Fruit fly (Drosophila melanogaster): ENCODE results near the gene CG14391.

Gene CG14391

DNA sequence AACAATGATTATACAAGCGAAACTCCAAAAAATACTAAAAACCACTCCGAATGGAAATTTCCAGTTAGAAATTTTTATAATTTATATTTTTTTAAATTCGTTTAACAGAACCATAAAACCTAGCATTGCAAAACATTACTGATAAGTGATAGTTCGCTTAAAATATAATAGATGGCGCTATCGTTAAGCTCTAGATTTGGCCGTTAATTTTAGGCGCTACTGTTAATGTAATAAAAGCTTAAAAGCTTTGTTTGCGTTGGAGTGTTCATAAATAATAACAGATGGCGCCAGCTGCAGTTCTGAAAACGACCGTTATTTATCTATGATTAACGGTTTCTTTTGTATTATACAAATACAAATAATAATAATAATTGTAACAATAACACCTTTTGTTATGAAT is 29.1 kb upstream of the CG14391 start (continued):
- no peak for TF ChIP-seq gro (GFP tag; optimal IDR thresholded peaks at IDR 0.05)
- TF ChIP-seq ase (GFP tag; IDR thresholded peaks at IDR 0.05), result no peak
- no peak for TF ChIP-seq ssp (GFP tag; IDR thresholded peaks at IDR 0.05)
- TF ChIP-seq Nf-YA (GFP tag; IDR thresholded peaks at IDR 0.05), result no peak
- TF ChIP-seq Bgb (GFP tag; IDR thresholded peaks at IDR 0.05; ENCODE audit: partially characterized antibody), result no peak
- no peak for TF ChIP-seq CG4404 (GFP tag; IDR thresholded peaks at IDR 0.05)
- TF ChIP-seq Aef1 (GFP tag; IDR thresholded peaks at IDR 0.05), result no peak
- no peak for TF ChIP-seq lola (GFP tag; optimal IDR thresholded peaks at IDR 0.05)
- TF ChIP-seq sna (GFP tag; IDR thresholded peaks at IDR 0.05; ENCODE audit: partially characterized antibody), result no peak
- TF ChIP-seq CG9817 (tag; optimal IDR thresholded peaks at IDR 0.05), result no peak
- no peak for TF ChIP-seq zen2 (GFP tag; IDR thresholded peaks at IDR 0.05; ENCODE audit: partially characterized antibody)
- TF ChIP-seq CG17361 (GFP tag; IDR thresholded peaks at IDR 0.05), result 0 out of 3 replicates have a peak, but pooled peaks have one; percentile 25
- TF ChIP-seq da (GFP tag; optimal IDR thresholded peaks at IDR 0.05), result no peak
- TF ChIP-seq bsh (GFP tag; optimal IDR thresholded peaks at IDR 0.05), result no peak
- TF ChIP-seq CG1602 (GFP tag; optimal IDR thresholded peaks at IDR 0.05), result no peak
- TF ChIP-seq ttk (GFP tag; IDR thresholded peaks at IDR 0.05), result no peak
- TF ChIP-seq usp (GFP tag; optimal IDR thresholded peaks at IDR 0.05), result no peak
- TF ChIP-seq CG7745 (tag; optimal IDR thresholded peaks at IDR 0.05), result no peak
- TF ChIP-seq amos (GFP tag; IDR thresholded peaks at IDR 0.05; ENCODE audit: partially characterized antibody), result no peak
- TF ChIP-seq gt (GFP tag; IDR thresholded peaks at IDR 0.05), result no peak
- TF ChIP-seq CoRest (tag; optimal IDR thresholded peaks at IDR 0.05), result peak; percentile 19
- no peak for TF ChIP-seq CG42726 (GFP tag; IDR thresholded peaks at IDR 0.05; ENCODE audit: partially characterized antibody)
- no peak for TF ChIP-seq tll (GFP tag; optimal IDR thresholded peaks at IDR 0.05)
- TF ChIP-seq sqz (GFP tag; optimal IDR thresholded peaks at IDR 0.05), result no peak
- TF ChIP-seq lov (optimal IDR thresholded peaks at IDR 0.05), result no peak
- TF ChIP-seq lov (GFP tag; IDR thresholded peaks at IDR 0.05), result no peak
- TF ChIP-seq CG12071 (GFP tag; optimal IDR thresholded peaks at IDR 0.05), result no peak
- TF ChIP-seq h (optimal IDR thresholded peaks at IDR 0.05), result no peak
- no peak for TF ChIP-seq CG7786 (GFP tag; optimal IDR thresholded peaks at IDR 0.05)
- TF ChIP-seq CG2129 (GFP tag; IDR thresholded peaks at IDR 0.05; ENCODE audit: partially characterized antibody), result no peak
- no peak for TF ChIP-seq CG6765 (GFP tag; optimal IDR thresholded peaks at IDR 0.05)
- no peak for TF ChIP-seq Atf3 (GFP tag; optimal IDR thresholded peaks at IDR 0.05)
- TF ChIP-seq kah (GFP tag; optimal IDR thresholded peaks at IDR 0.05), result no peak
- TF ChIP-seq tna (GFP tag; IDR thresholded peaks at IDR 0.05; ENCODE audit: partially characterized antibody), result no peak
- TF ChIP-seq twi (tag; optimal IDR thresholded peaks at IDR 0.05), result no peak
- no peak for TF ChIP-seq Optix (GFP tag; IDR thresholded peaks at IDR 0.05)
- no peak for TF ChIP-seq Xrp1 (GFP tag; IDR thresholded peaks at IDR 0.05)
- TF ChIP-seq cwo (GFP tag; optimal IDR thresholded peaks at IDR 0.05), result no peak
- TF ChIP-seq CG17802 (tag; optimal IDR thresholded peaks at IDR 0.05), result no peak
- no peak for TF ChIP-seq jigr1 (GFP tag; IDR thresholded peaks at IDR 0.05)
- no peak for TF ChIP-seq Rx (GFP tag; IDR thresholded peaks at IDR 0.05)
- peak; percentile 30; the same call in 1 of the 2 replicates for TF ChIP-seq NFAT (GFP tag; IDR thresholded peaks at IDR 0.05)
- TF ChIP-seq odd (GFP tag; optimal IDR thresholded peaks at IDR 0.05), result no peak
- TF ChIP-seq CG10209 (GFP tag; optimal IDR thresholded peaks at IDR 0.05), result no peak
- no peak for TF ChIP-seq gsb-n (tag; optimal IDR thresholded peaks at IDR 0.05)
- TF ChIP-seq Hand (GFP tag; optimal IDR thresholded peaks at IDR 0.05), result no peak
- TF ChIP-seq CG8765 (GFP tag; IDR thresholded peaks at IDR 0.05), result no peak
- peak; percentile 9; the same call in 1 of the 2 replicates for TF ChIP-seq onecut (GFP tag; IDR thresholded peaks at IDR 0.05)
- no peak for TF ChIP-seq inv (GFP tag; IDR thresholded peaks at IDR 0.05; ENCODE audit: partially characterized antibody)
- no peak for TF ChIP-seq CG12236 (GFP tag; optimal IDR thresholded peaks at IDR 0.05)
- no peak for TF ChIP-seq CG6689 (GFP tag; IDR thresholded peaks at IDR 0.05)
